Worm (Caenorhabditis elegans): ENCODE data around the gene cest-5.1.

cest-5.1 gene

DNA sequence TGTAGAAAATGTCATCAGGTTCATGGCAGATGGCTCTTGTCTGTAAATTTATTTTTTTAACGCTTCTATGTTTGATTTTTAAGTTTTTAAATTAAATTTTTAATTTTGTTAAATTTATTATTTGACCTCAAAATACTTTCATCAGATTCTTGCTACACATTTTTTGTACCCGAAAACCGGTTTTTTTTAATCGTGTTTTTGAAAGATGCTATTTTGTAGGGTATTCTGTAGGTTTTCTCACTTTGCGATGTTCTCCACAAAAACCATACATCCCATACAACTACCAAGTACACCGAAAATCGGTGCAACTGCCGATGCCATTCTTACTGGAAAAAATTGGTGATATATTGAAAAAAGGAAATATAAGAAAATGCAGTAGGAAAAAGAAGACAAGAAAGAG is 25.7 kb downstream of the cest-5.1 start, which contains the start of gene nstp-2:
Gene nstp-2 (minus strand): TSS at position 326 of the 400 bp plus-strand sequence.
- TF ChIP-seq nhr-232 (tag; optimal IDR thresholded peaks at IDR 0.05) (no peak), lin-11 (tag; optimal IDR thresholded peaks at IDR 0.05) (no peak), C08G9.2 (tag; optimal IDR thresholded peaks at IDR 0.05) (no peak), elt-2 (tag; optimal IDR thresholded peaks at IDR 0.05) (no peak), dmd-4 (tag; optimal IDR thresholded peaks at IDR 0.05; ENCODE audit: borderline replicate concordance) (no peak), unc-42 (tag; optimal IDR thresholded peaks at IDR 0.05) (no peak), tbx-2 (tag; optimal IDR thresholded peaks at IDR 0.05) (no peak), unc-3 (GFP tag; conservative IDR thresholded peaks at IDR 0.05) (no peak), unc-3 (tag; optimal IDR thresholded peaks at IDR 0.05) (no peak), odd-2 (tag; optimal IDR thresholded peaks at IDR 0.05) (no peak), gmeb-2 (tag; optimal IDR thresholded peaks at IDR 0.05) (no peak)

DNA sequence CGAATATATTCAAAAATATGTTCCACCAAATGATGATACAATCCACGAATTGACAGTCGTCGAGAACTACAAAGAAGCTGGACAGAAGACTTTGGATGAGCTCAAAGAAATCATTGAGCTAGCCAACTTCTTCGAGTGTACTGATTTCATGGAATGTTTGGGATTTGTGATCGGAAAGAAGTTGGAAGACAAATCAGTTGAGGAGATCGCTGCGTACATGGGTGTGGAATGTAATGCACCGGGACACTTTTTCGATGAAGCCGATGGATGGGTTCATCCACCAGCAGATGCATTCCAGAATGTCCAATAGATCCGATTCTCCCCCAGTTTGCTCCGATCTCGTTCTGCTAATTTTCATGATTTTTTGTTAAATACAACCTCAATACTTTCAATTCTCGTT is 28.0 kb downstream of the cest-5.1 start:
- no peak for TF ChIP-seq tbx-7 (tag; optimal IDR thresholded peaks at IDR 0.05)
- TF ChIP-seq K09A11.1 (tag; optimal IDR thresholded peaks at IDR 0.05; ENCODE audit: insufficient read depth), result no peak
- no peak for TF ChIP-seq dmd-4 (tag; optimal IDR thresholded peaks at IDR 0.05; ENCODE audit: borderline replicate concordance)
- no peak for TF ChIP-seq ama-1 (optimal IDR thresholded peaks at IDR 0.05)
- no peak for TF ChIP-seq lin-11 (tag; optimal IDR thresholded peaks at IDR 0.05)
- no peak for TF ChIP-seq hlh-15 (tag; optimal IDR thresholded peaks at IDR 0.05)
- TF ChIP-seq T23F11.4 (GFP tag; optimal IDR thresholded peaks at IDR 0.05), result no peak

DNA sequence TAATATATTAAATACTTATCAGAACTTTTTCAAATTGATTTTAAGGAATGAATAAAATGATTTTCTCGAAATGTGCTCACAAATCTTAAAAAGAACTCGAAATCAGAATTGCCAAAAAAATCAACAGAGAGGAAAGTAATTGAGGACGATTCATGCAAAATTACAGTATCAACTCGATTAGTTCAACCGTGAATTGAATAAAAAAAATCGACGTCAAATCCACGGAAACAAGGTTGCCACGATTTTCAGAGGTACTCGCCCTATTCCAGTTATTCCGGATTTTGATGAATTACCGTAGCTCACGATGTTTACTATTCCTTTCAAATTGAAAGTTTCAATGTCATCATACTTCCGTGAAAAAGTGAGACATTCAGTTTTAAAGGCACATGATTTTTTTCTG is 29.2 kb downstream of the cest-5.1 start, which contains the start of gene F15B10.3:
Gene F15B10.3 (plus strand): TSS at position 301 of the 400 bp plus-strand sequence.
- TF ChIP-seq ets-4 (tag; optimal IDR thresholded peaks at IDR 0.05), result no peak
- TF ChIP-seq hlh-6 (tag; optimal IDR thresholded peaks at IDR 0.05), result no peak
- TF ChIP-seq syd-9 (tag; optimal IDR thresholded peaks at IDR 0.05), result no peak
- TF ChIP-seq C38D4.7 (GFP tag; optimal IDR thresholded peaks at IDR 0.05), result no peak
- TF ChIP-seq C08G9.2 (tag; optimal IDR thresholded peaks at IDR 0.05), result no peak
- no peak for TF ChIP-seq pqm-1 (tag; optimal IDR thresholded peaks at IDR 0.05)
- no peak for TF ChIP-seq ceh-24 (tag; optimal IDR thresholded peaks at IDR 0.05)
- TF ChIP-seq fax-1 (tag; optimal IDR thresholded peaks at IDR 0.05), result no peak
- TF ChIP-seq F13H6.1 (tag; optimal IDR thresholded peaks at IDR 0.05), result no peak

DNA sequence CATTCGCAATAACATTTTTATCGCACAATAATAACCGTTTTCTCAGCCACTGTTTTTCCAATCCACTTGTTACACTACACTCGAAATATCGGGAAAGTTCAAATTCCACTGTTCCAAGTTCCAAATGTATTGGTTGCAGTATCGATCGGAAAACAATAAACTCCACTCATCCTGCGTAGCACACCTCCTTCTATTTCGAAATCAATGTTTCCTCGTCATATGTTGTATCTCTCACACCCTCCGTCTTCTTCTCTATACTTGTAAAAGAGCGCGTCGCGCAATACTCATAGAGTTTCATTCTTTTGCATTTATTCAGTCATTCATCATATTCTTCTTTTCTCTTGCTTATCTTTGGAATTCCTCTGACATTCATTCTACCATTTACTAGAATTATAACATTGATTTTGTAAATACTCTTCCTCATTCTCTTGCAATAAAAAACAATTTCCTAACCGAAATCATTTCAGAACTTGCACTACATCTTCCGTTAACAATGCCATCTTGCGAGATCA is 30.3 kb downstream of the cest-5.1 start, which contains the start of gene sup-36:
Gene sup-36 (plus strand): TSS at position 462 of the 512 bp plus-strand sequence.
- TF ChIP-seq ceh-48 (tag; optimal IDR thresholded peaks at IDR 0.05) (peak; percentile 40), hlh-6 (tag; optimal IDR thresholded peaks at IDR 0.05) (no peak), hlh-30 (tag; optimal IDR thresholded peaks at IDR 0.05; ENCODE audit: insufficient read depth) (peak; percentile 5)

DNA sequence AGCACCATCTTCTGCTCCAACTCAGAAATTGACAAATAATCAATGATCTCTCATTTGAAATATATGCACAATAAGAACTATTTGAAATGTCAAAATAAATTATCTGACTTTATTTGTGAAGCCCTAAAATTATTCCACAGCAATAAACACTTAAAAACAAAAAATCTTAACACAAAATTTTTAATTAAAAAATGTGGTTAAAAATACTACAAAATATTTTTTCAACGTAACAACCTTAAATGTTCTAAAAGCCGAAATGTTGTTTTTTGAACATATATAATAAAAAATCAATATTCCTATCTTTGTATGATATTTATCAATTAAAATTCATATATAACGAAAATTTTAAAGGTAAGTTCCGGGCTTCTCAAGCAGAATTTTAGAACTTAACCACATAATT is 32.1 kb downstream of the cest-5.1 start, which contains the start of gene F38A5.8:
Gene F38A5.8 (plus strand): TSS at position 301 of the 400 bp plus-strand sequence.
- no peak for TF ChIP-seq syd-9 (tag; optimal IDR thresholded peaks at IDR 0.05)
- no peak for TF ChIP-seq ama-1 (optimal IDR thresholded peaks at IDR 0.05)
- no peak for TF ChIP-seq Y22D7AL.16 (tag; optimal IDR thresholded peaks at IDR 0.05)
- no peak for TF ChIP-seq K02D7.2 (tag; optimal IDR thresholded peaks at IDR 0.05)
- TF ChIP-seq che-1 (tag; optimal IDR thresholded peaks at IDR 0.05), result no peak
- no peak for TF ChIP-seq hlh-15 (tag; optimal IDR thresholded peaks at IDR 0.05)
- TF ChIP-seq zip-5 (tag; optimal IDR thresholded peaks at IDR 0.05), result no peak
- no peak for TF ChIP-seq odd-2 (tag; optimal IDR thresholded peaks at IDR 0.05)
- no peak for TF ChIP-seq tbx-7 (tag; optimal IDR thresholded peaks at IDR 0.05)
- no peak for TF ChIP-seq elt-4 (tag; optimal IDR thresholded peaks at IDR 0.05)
- TF ChIP-seq lin-11 (tag; optimal IDR thresholded peaks at IDR 0.05), result no peak
- no peak for TF ChIP-seq unc-3 (GFP tag; conservative IDR thresholded peaks at IDR 0.05)
- TF ChIP-seq unc-3 (tag; optimal IDR thresholded peaks at IDR 0.05), result no peak
- no peak for TF ChIP-seq ceh-14 (tag; optimal IDR thresholded peaks at IDR 0.05)
- no peak for TF ChIP-seq fkh-6 (tag; optimal IDR thresholded peaks at IDR 0.05)
- no peak for TF ChIP-seq C08G9.2 (tag; optimal IDR thresholded peaks at IDR 0.05)
- no peak for TF ChIP-seq nhr-232 (tag; optimal IDR thresholded peaks at IDR 0.05)
